Fruit fly (Drosophila melanogaster) Kc167 (cell line): Measurements from ENCODE around the gene ApepP.

Source experiments
- Myc ChIP-seq: fragments of >200 bp; optimal IDR thresholded peaks from 2 replicates; lab custom pipeline; 2017; ENCODE audit warnings: missing external identifiers
- Sin3A ChIP-seq: fragments of >200 bp; optimal IDR thresholded peaks from 2 replicates; lab custom pipeline; 2018; ENCODE audit warnings: missing external identifiers
- h ChIP-seq: fragments of >200 bp; optimal IDR thresholded peaks from 3 replicates; lab custom pipeline; 2018; ENCODE audit warnings: missing external identifiers
- insv ChIP-seq: fragments of >200 bp; optimal IDR thresholded peaks from 3 replicates; lab custom pipeline; 2018; ENCODE audit warnings: missing external identifiers
- psq ChIP-seq: fragments of >200 bp; optimal IDR thresholded peaks from 2 replicates; lab custom pipeline; 2017; ENCODE audit warnings: missing external identifiers
- ttk ChIP-seq: sonication (Bioruptor generic); optimal IDR thresholded peaks from 2 replicates; lab custom pipeline; 2017; ENCODE audit warnings: missing external identifiers

ApepP gene

dm6 chr2L:16882871-16883849, 27.1 kb downstream of the ApepP start:
- TF ChIP-seq psq (lab: Kevin White, UChicago) = no peak
- TF ChIP-seq h (lab: Kevin White, UChicago) = no peak
- no peak for TF ChIP-seq ttk (lab: Kevin White, UChicago)
- no peak for TF ChIP-seq Sin3A (lab: Kevin White, UChicago)
- no peak for TF ChIP-seq Myc
- TF ChIP-seq insv (lab: Kevin White, UChicago) = no peak

dm6 chr2L:16882372-16882771, 27.8 kb downstream of the ApepP start:
- TF ChIP-seq Myc = no peak
- no peak for TF ChIP-seq h (lab: Kevin White, UChicago)
- TF ChIP-seq psq (lab: Kevin White, UChicago) = no peak
- TF ChIP-seq ttk (lab: Kevin White, UChicago) = no peak
- no peak for TF ChIP-seq insv (lab: Kevin White, UChicago)
- TF ChIP-seq Sin3A (lab: Kevin White, UChicago) = no peak

dm6 chr2L:16880930-16881329, 29.3 kb downstream of the ApepP start:
- TF ChIP-seq Myc = no peak
- no peak for TF ChIP-seq ttk (lab: Kevin White, UChicago)
- no peak for TF ChIP-seq h (lab: Kevin White, UChicago)
- TF ChIP-seq insv (lab: Kevin White, UChicago) = no peak
- TF ChIP-seq Sin3A (lab: Kevin White, UChicago) = no peak
- TF ChIP-seq psq (lab: Kevin White, UChicago) = no peak

- TF ChIP-seq Myc = no peak
- TF ChIP-seq Sin3A (lab: Kevin White, UChicago) = no peak
- no peak for TF ChIP-seq h (lab: Kevin White, UChicago)
- no peak for TF ChIP-seq ttk (lab: Kevin White, UChicago)
- no peak for TF ChIP-seq insv (lab: Kevin White, UChicago)
- no peak for TF ChIP-seq psq (lab: Kevin White, UChicago)
These were observed 30.9 kb downstream of the ApepP start, which contains the start of the genes CG32832, CG31743 and CG34313 for dm6 chr2L:16879288-16879687. CG32832 (minus strand) TSS chr2L:16879290. CG31743 (plus strand) TSS chr2L:16879517. CG34313 (plus strand) TSS chr2L:16879517.

- no peak for TF ChIP-seq Sin3A (lab: Kevin White, UChicago)
These were observed 32.5 kb downstream of the ApepP start for dm6 chr2L:16877678-16878077.

dm6 chr2L:16876555-16876954, 33.7 kb downstream of the ApepP start:
- TF ChIP-seq insv (lab: Kevin White, UChicago) (no peak), psq (lab: Kevin White, UChicago) (no peak), h (lab: Kevin White, UChicago) (no peak), Sin3A (lab: Kevin White, UChicago) (no peak), Myc (no peak), ttk (lab: Kevin White, UChicago) (no peak)

- TF ChIP-seq ttk (lab: Kevin White, UChicago) (no peak), Myc (no peak), psq (lab: Kevin White, UChicago) (no peak), insv (lab: Kevin White, UChicago) (no peak), Sin3A (lab: Kevin White, UChicago) (no peak), h (lab: Kevin White, UChicago) (no peak)
These were observed 35.3 kb downstream of the ApepP start for dm6 chr2L:16874924-16875323.

dm6 chr2L:16868897-16869324, 41.3 kb downstream of the ApepP start:
- TF ChIP-seq Myc = no peak
- no peak for TF ChIP-seq Sin3A (lab: Kevin White, UChicago)
- no peak for TF ChIP-seq ttk (lab: Kevin White, UChicago)
- TF ChIP-seq h (lab: Kevin White, UChicago) = no peak
- no peak for TF ChIP-seq psq (lab: Kevin White, UChicago)
- TF ChIP-seq insv (lab: Kevin White, UChicago) = no peak

- TF ChIP-seq psq (lab: Kevin White, UChicago) = no peak
- TF ChIP-seq insv (lab: Kevin White, UChicago) = no peak
- TF ChIP-seq Sin3A (lab: Kevin White, UChicago) = no peak
- no peak for TF ChIP-seq Myc
- no peak for TF ChIP-seq ttk (lab: Kevin White, UChicago)
- no peak for TF ChIP-seq h (lab: Kevin White, UChicago)
These were observed 47.7 kb downstream of the ApepP start for dm6 chr2L:16862526-16862925.

- no peak for TF ChIP-seq Myc
- no peak for TF ChIP-seq Sin3A (lab: Kevin White, UChicago)
- TF ChIP-seq ttk (lab: Kevin White, UChicago) = no peak
- no peak for TF ChIP-seq insv (lab: Kevin White, UChicago)
- no peak for TF ChIP-seq h (lab: Kevin White, UChicago)
- TF ChIP-seq psq (lab: Kevin White, UChicago) = no peak
These were observed 49.1 kb downstream of the ApepP start, which contains the start of gene CG6012 for dm6 chr2L:16861126-16861525. CG6012 (minus strand) TSS chr2L:16861489.

dm6 chr2L:16859566-16859965, 50.7 kb downstream of the ApepP start:
- TF ChIP-seq ttk (lab: Kevin White, UChicago) = no peak
- no peak for TF ChIP-seq psq (lab: Kevin White, UChicago)
- TF ChIP-seq h (lab: Kevin White, UChicago) = no peak
- no peak for TF ChIP-seq insv (lab: Kevin White, UChicago)
- TF ChIP-seq Myc = no peak

dm6 chr2L:16859103-16859502, 51.1 kb downstream of the ApepP start:
- TF ChIP-seq psq (lab: Kevin White, UChicago) = no peak
- no peak for TF ChIP-seq insv (lab: Kevin White, UChicago)
